Worm (Caenorhabditis elegans) whole organism, midembryonic: Measurements from ENCODE around the gene F55B11.2.

Source experiments
- flt-1 ChIP-seq: fragments of 200-800 bp; sonication (Bioruptor generic); IDR thresholded peaks from 2 replicates; pipeline ENCODE4 v1.3.6; 2022; ENCODE audit warnings: missing genetic modification characterization, missing compliant biosample characterization
- klf-2 ChIP-seq: fragments of 200-800 bp; sonication (Bioruptor generic); conservative IDR thresholded peaks from 2 replicates; pipeline ENCODE4 v1.3.6; 2022; ENCODE audit warnings: missing genetic modification reagents, missing genetic modification characterization, missing compliant biosample characterization
- tab-1 ChIP-seq: fragments of 200-800 bp; sonication (Bioruptor generic); IDR thresholded peaks from 2 replicates; pipeline ENCODE4 v1.3.6; 2022; ENCODE audit warnings: missing genetic modification characterization, missing compliant biosample characterization

- TF ChIP-seq klf-2 (no peak), flt-1 (GFP tag; lab: Robert Waterston, UW) (no peak), tab-1 (no peak)
Observed at ce11 chrIV:14408569-14408968, 14.5 kb downstream of the F55B11.2 start.
